Fruit fly (Drosophila melanogaster) whole organism: ENCODE measurements around the gene yellow-b.

ENCODE experiments used
- CG8478 ChIP-seq: fragments of >200 bp; optimal IDR thresholded peaks from 2 replicates; lab custom pipeline; 2018; ENCODE audit warnings: inconsistent platforms
- EcR ChIP-seq, 2 experiments: fragments of >200 bp; optimal IDR thresholded peaks; 2 replicates each; lab custom pipeline; 2017; ENCODE audit warnings: missing biosample characterization in 2 of 2, missing genetic modification characterization in 2 of 2, missing genetic modification reagents in 2 of 2
- pan ChIP-seq: fragments of >200 bp; optimal IDR thresholded peaks from 2 replicates; lab custom pipeline; 2017
- psq ChIP-seq: fragments of >200 bp; optimal IDR thresholded peaks from 2 replicates; lab custom pipeline; 2017
- usp ChIP-seq: fragments of >200 bp; optimal IDR thresholded peaks from 2 replicates; lab custom pipeline; 2017; ENCODE audit warnings: missing biosample characterization, missing genetic modification characterization, mixed read lengths

- TF ChIP-seq psq (no peak), pan (lab: Kevin White, UChicago) (no peak), EcR (GFP tag; optimal IDR thresholded peaks at IDR 0.05; lab: Kevin White, UChicago) (no peak), CG8478 (lab: Kevin White, UChicago) (no peak), usp (GFP tag; lab: Kevin White, UChicago) (no peak)
Measured at dm6 chr2L:16719643-16720515, 34.3 kb upstream of the yellow-b start, which contains the start of gene Cyt-c-p.
